Worm (Caenorhabditis elegans): ENCODE measurements around the gene ZK637.12.

The ZK637.12 gene

DNA sequence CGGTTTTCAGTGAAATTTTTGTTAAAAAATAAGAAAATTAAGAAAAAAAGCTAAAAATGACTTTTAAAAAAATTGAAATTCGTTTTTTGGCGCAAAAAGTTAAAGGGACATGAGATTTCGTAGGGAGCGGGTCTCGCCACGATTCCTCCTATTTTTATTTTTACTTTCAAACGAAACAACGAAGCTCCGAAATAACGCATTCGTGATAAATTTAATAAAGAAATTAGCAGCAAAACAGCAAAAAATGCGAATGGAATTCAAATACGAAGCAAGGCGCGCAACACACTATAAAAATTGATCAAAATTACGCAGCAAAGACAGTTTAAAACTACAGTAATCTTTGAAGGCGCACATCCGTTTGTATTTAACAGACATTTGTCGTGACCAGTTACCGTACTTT is 24.3 kb upstream of the ZK637.12 start (continued):
- peak; percentile 84 for TF ChIP-seq lin-15B (tag; optimal IDR thresholded peaks at IDR 0.05)
- TF ChIP-seq snu-23 (GFP tag; optimal IDR thresholded peaks at IDR 0.05) = peak; percentile 58
- TF ChIP-seq ceh-88 (GFP tag; IDR thresholded peaks at IDR 0.05) = no peak
- TF ChIP-seq ceh-90 (tag; optimal IDR thresholded peaks at IDR 0.05) = no peak
- no peak for TF ChIP-seq lir-3 (tag; optimal IDR thresholded peaks at IDR 0.05; ENCODE audit: poor library complexity)
- TF ChIP-seq nhr-85 (tag) = peak; percentile 33
- TF ChIP-seq mef-2 (tag; optimal IDR thresholded peaks at IDR 0.05) = no peak
- peak; percentile 50 for TF ChIP-seq nhr-20 (tag; optimal IDR thresholded peaks at IDR 0.05)
- no peak for TF ChIP-seq ztf-11 (tag; optimal IDR thresholded peaks at IDR 0.05)
- TF ChIP-seq nhr-77 (tag; optimal IDR thresholded peaks at IDR 0.05) = no peak
- peak; percentile 26 for TF ChIP-seq fkh-8 (tag; optimal IDR thresholded peaks at IDR 0.05)
- no peak for TF ChIP-seq unc-130 (tag; optimal IDR thresholded peaks at IDR 0.05)
- no peak for TF ChIP-seq mdl-1 (tag; optimal IDR thresholded peaks at IDR 0.05)
- no peak for TF ChIP-seq ztf-4 (tag; optimal IDR thresholded peaks at IDR 0.05)
- TF ChIP-seq fkh-10 (GFP tag; optimal IDR thresholded peaks at IDR 0.05) = no peak
- peak; percentile 15 for TF ChIP-seq irx-1 (tag; optimal IDR thresholded peaks at IDR 0.05)
- TF ChIP-seq hpl-2 (GFP tag; optimal IDR thresholded peaks at IDR 0.05) = no peak
- no peak for TF ChIP-seq tlp-1 (tag; optimal IDR thresholded peaks at IDR 0.05)
- TF ChIP-seq unc-86 (tag; optimal IDR thresholded peaks at IDR 0.05) = no peak
- peak; percentile 73 for TF ChIP-seq nhr-71 (tag; optimal IDR thresholded peaks at IDR 0.05)
- no peak for TF ChIP-seq hlh-4 (tag; optimal IDR thresholded peaks at IDR 0.05)
- TF ChIP-seq efl-1 (optimal IDR thresholded peaks at IDR 0.05) = peak; percentile 77 to 79
- TF ChIP-seq efl-1 (GFP tag; optimal IDR thresholded peaks at IDR 0.05 in 1 of 2) = peak; percentile 83 to 97
- no peak for TF ChIP-seq ces-1 (GFP tag; optimal IDR thresholded peaks at IDR 0.05)
- TF ChIP-seq jun-1 (tag; optimal IDR thresholded peaks at IDR 0.05) = no peak
- no peak for TF ChIP-seq ceh-82 (tag; optimal IDR thresholded peaks at IDR 0.05)
- no peak for TF ChIP-seq zip-4 (GFP tag; optimal IDR thresholded peaks at IDR 0.05)
- TF ChIP-seq sox-4 (tag; optimal IDR thresholded peaks at IDR 0.05) = no peak
- peak; percentile 68 to 86 (median 74) for TF ChIP-seq dpl-1 (GFP tag; optimal IDR thresholded peaks at IDR 0.05)
- no peak for TF ChIP-seq mab-9 (GFP tag; IDR thresholded peaks at IDR 0.05)
- peak; percentile 26 for TF ChIP-seq dsc-1 (tag; optimal IDR thresholded peaks at IDR 0.05)
- TF ChIP-seq sup-37 (GFP tag; optimal IDR thresholded peaks at IDR 0.05) = no peak
- no peak for TF ChIP-seq Y116A8C.19 (tag; optimal IDR thresholded peaks at IDR 0.05; ENCODE audit: borderline replicate concordance)
- TF ChIP-seq sptf-1 (tag; optimal IDR thresholded peaks at IDR 0.05) = no peak
- TF ChIP-seq aly-2 (tag; optimal IDR thresholded peaks at IDR 0.05) = no peak
- TF ChIP-seq nhr-11 (tag; optimal IDR thresholded peaks at IDR 0.05) = no peak
- no peak for TF ChIP-seq fkh-4 (tag; optimal IDR thresholded peaks at IDR 0.05; ENCODE audit: borderline replicate concordance)
- no peak for TF ChIP-seq nhr-28 (tag; optimal IDR thresholded peaks at IDR 0.05)
- TF ChIP-seq lin-39 (tag; optimal IDR thresholded peaks at IDR 0.05) = no peak
- TF ChIP-seq vab-15 (tag; optimal IDR thresholded peaks at IDR 0.05) = no peak
- no peak for TF ChIP-seq pqm-1 (tag; optimal IDR thresholded peaks at IDR 0.05)
- no peak for TF ChIP-seq ceh-63 (GFP tag; optimal IDR thresholded peaks at IDR 0.05)
- no peak for TF ChIP-seq aha-1 (tag; optimal IDR thresholded peaks at IDR 0.05)
- TF ChIP-seq unc-30 (tag; optimal IDR thresholded peaks at IDR 0.05) = no peak
- TF ChIP-seq elt-2 (tag; optimal IDR thresholded peaks at IDR 0.05) = no peak
- TF ChIP-seq nhr-76 (tag; optimal IDR thresholded peaks at IDR 0.05) = no peak
- no peak for TF ChIP-seq nhr-237 (tag; optimal IDR thresholded peaks at IDR 0.05)
- TF ChIP-seq nhr-47 (tag; optimal IDR thresholded peaks at IDR 0.05) = peak; percentile 48
- no peak for TF ChIP-seq grh-1 (GFP tag; IDR thresholded peaks at IDR 0.05)
- TF ChIP-seq pag-3 (tag; optimal IDR thresholded peaks at IDR 0.05; ENCODE audit: borderline replicate concordance, insufficient read depth) = no peak
- TF ChIP-seq elt-3 (tag; optimal IDR thresholded peaks at IDR 0.05) = no peak
- peak; percentile 47 for TF ChIP-seq mep-1 (tag; optimal IDR thresholded peaks at IDR 0.05)
- TF ChIP-seq zag-1 (tag; optimal IDR thresholded peaks at IDR 0.05) = no peak
- TF ChIP-seq snpc-4 (tag; optimal IDR thresholded peaks at IDR 0.05) = peak; percentile 1
- peak; percentile 83 for TF ChIP-seq blmp-1 (tag; optimal IDR thresholded peaks at IDR 0.05)

All from whole organism, L1 larva.